Worm (Caenorhabditis elegans): ENCODE data around the gene sec-10.

DNA sequence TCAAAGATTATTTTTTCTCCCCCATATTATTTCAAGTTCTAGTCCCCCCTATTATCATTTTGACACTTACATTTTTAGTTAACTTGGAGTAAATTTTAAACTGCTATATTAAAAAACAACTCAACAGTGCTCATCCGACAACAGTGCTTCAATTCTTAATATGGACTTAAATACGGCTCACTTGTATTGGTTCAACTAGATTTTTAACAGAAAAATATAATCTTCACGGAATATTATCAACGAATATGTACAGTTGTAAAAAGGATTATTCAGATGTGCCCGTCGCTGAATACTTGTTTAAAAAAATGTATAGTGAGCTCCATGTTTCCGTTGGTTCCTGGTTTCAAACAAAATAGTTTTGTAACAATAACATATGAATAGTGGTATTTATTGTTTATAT, 18.0 kb upstream of the sec-10 start:
- no peak for TF ChIP-seq lin-15B (tag; optimal IDR thresholded peaks at IDR 0.05)
- TF ChIP-seq nhr-41 (GFP tag; IDR thresholded peaks at IDR 0.05): no peak
- TF ChIP-seq nhr-77 (tag; optimal IDR thresholded peaks at IDR 0.05): no peak
- TF ChIP-seq cey-2 (tag; optimal IDR thresholded peaks at IDR 0.05; ENCODE audit: borderline replicate concordance, insufficient read depth): no peak
- TF ChIP-seq rbr-2 (tag; optimal IDR thresholded peaks at IDR 0.05): no peak
- no peak for TF ChIP-seq ces-1 (GFP tag; optimal IDR thresholded peaks at IDR 0.05)
- TF ChIP-seq ZK337.2 (GFP tag; IDR thresholded peaks at IDR 0.05): no peak
- no peak for TF ChIP-seq nhr-76 (tag; optimal IDR thresholded peaks at IDR 0.05)
- TF ChIP-seq jun-1 (tag; optimal IDR thresholded peaks at IDR 0.05): no peak
- no peak for TF ChIP-seq skn-1 (tag; optimal IDR thresholded peaks at IDR 0.05)
- no peak for TF ChIP-seq aly-2 (tag; optimal IDR thresholded peaks at IDR 0.05)
- no peak for TF ChIP-seq nhr-11 (tag; optimal IDR thresholded peaks at IDR 0.05)
